Worm (Caenorhabditis elegans) whole organism, L4 larva: ENCODE data around the gene mrpl-12.

Experiments used
- T20F7.1 ChIP-seq: fragments of 200-800 bp; sonication (Bioruptor generic); optimal IDR thresholded peaks from 2 replicates; lab custom pipeline; 2018; ENCODE audit warnings: mild to moderate bottlenecking, missing genetic modification characterization, missing compliant biosample characterization
- Y48G9A.11 ChIP-seq: fragments of 200-800 bp; sonication (Bioruptor generic); IDR thresholded peaks from 2 replicates; pipeline ENCODE4 v1.3.6; 2022; ENCODE audit warnings: missing genetic modification reagents, missing genetic modification characterization, missing compliant biosample characterization
- ZK337.2 ChIP-seq: fragments of 200-800 bp; sonication (Bioruptor generic); IDR thresholded peaks from 2 replicates; pipeline ENCODE4 v1.3.6; 2022; ENCODE audit warnings: missing genetic modification reagents, missing genetic modification characterization, missing compliant biosample characterization
- ceh-82 ChIP-seq: sonication (generic microtip); optimal IDR thresholded peaks from 2 replicates; lab custom pipeline; 2017; ENCODE audit warnings: missing biosample characterization, missing genetic modification characterization
- daf-19 ChIP-seq: fragments of 200-800 bp; sonication (Bioruptor generic); conservative IDR thresholded peaks from 2 replicates; pipeline ENCODE4 v1.3.6; 2022; ENCODE audit warnings: missing genetic modification characterization, missing compliant biosample characterization
- daf-8 ChIP-seq: fragments of 200-800 bp; sonication (Bioruptor generic); IDR thresholded peaks from 2 replicates; pipeline ENCODE4 v1.3.6; 2022; ENCODE audit warnings: missing genetic modification characterization, missing compliant biosample characterization
- lin-1 ChIP-seq: fragments of 200-800 bp; sonication (Bioruptor generic); IDR thresholded peaks from 2 replicates; pipeline ENCODE4 v1.3.6; 2022; ENCODE audit warnings: missing genetic modification reagents, missing genetic modification characterization, missing compliant biosample characterization
- mdl-1 ChIP-seq, 2 experiments: fragments of 150-350 bp in 1 of 2; sonication (generic microtip) in 1 of 2; optimal IDR thresholded peaks; 2 replicates each; lab custom pipeline; 2014 to 2017; ENCODE audit warnings: missing biosample characterization in 2 of 2, missing genetic modification characterization in 2 of 2
- mes-2 ChIP-seq: sonication (generic microtip); optimal IDR thresholded peaks from 2 replicates; lab custom pipeline; 2016; ENCODE audit warnings: missing genotype, mild to moderate bottlenecking, missing genetic modification characterization, missing compliant biosample characterization; ENCODE audit not compliant: poor library complexity, severe bottlenecking
- nhr-25 ChIP-seq: sonication (generic microtip); optimal IDR thresholded peaks from 2 replicates; lab custom pipeline; 2017; ENCODE audit warnings: missing genetic modification characterization, mild to moderate bottlenecking, missing compliant biosample characterization, antibody characterized with exemption, moderate library complexity, borderline replicate concordance; ENCODE audit not compliant: insufficient read depth
- pha-4 ChIP-seq, 2 experiments: fragments of 150-350 bp in 1 of 2; fragments of 200-800 bp in 1 of 2; sonication (Bioruptor generic) in 1 of 2; IDR thresholded peaks in 1 of 2; optimal IDR thresholded peaks in 1 of 2; 2 replicates each; pipeline versions ENCODE4 v1.3.6 to Lab custom; 2014 to 2022; ENCODE audit warnings: missing genetic modification characterization in 2 of 2, missing genetic modification reagents in 2 of 2, missing biosample characterization in 1 of 2, missing compliant biosample characterization in 1 of 2
- snpc-4 ChIP-seq: fragments of 150-350 bp; optimal IDR thresholded peaks from 2 replicates; lab custom pipeline; 2014; ENCODE audit warnings: missing biosample characterization, missing genetic modification characterization
- vab-7 ChIP-seq: fragments of 200-800 bp; sonication (Bioruptor generic); IDR thresholded peaks from 2 replicates; pipeline ENCODE4 v1.3.6; 2022; ENCODE audit warnings: missing genetic modification reagents, missing genetic modification characterization, missing compliant biosample characterization
- zip-2 ChIP-seq: fragments of 150-350 bp; optimal IDR thresholded peaks from 2 replicates; lab custom pipeline; 2014; ENCODE audit warnings: missing biosample characterization, missing genetic modification characterization

DNA sequence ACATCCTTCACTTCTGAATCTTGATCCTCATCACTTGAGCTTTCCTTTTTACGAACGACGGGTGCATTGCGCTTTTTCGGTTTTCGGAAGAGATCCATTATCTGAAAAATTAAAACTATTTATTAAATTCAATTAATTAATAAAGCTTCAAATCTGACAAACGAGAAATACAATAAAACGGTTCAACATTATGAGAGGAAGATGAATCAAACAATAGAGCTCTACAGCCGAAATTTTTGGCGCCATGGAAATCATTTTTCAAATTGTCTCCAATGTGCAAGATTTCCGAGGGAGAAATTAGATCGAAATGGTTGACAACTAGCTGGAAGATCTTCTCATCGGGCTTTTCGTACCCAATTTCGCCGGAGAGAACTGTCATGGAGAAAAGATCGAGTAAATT lies 50.0 kb downstream of the mrpl-12 start, which contains the start of gene rnf-113:
- no peak for TF ChIP-seq snpc-4 (tag; lab: Kevin White, UChicago)
- TF ChIP-seq T20F7.1, result no peak
- TF ChIP-seq zip-2 (tag; lab: Kevin White, UChicago), result no peak
- no peak for TF ChIP-seq Y48G9A.11
- TF ChIP-seq vab-7 (GFP tag; lab: Robert Waterston, UW), result no peak
- TF ChIP-seq daf-19 (GFP tag; lab: Robert Waterston, UW), result no peak
- TF ChIP-seq pha-4 (GFP tag; IDR thresholded peaks at IDR 0.05; lab: Robert Waterston, UW), result no peak
- no peak for TF ChIP-seq pha-4 (tag; optimal IDR thresholded peaks at IDR 0.05; lab: Kevin White, UChicago)
- no peak for TF ChIP-seq nhr-25
- TF ChIP-seq mes-2, result no peak
- TF ChIP-seq ZK337.2, result no peak
- TF ChIP-seq mdl-1 (tag; optimal IDR thresholded peaks at IDR 0.05; lab: Kevin White, UChicago), result no peak
- TF ChIP-seq lin-1 (GFP tag; lab: Robert Waterston, UW), result no peak
- no peak for TF ChIP-seq daf-8
- no peak for TF ChIP-seq ceh-82
